Fruit fly (Drosophila melanogaster) whole organism, embryonic: ENCODE measurements around the gene AhcyL1.
A peak's percentile ranks its signal among the peaks of the same experiment; 100 is the strongest.

Experiments
- Adf1 ChIP-seq: fragments of 200-800 bp; sonication (Bioruptor generic); IDR thresholded peaks from 2 replicates; pipeline ENCODE4 v1.3.6; 2022; ENCODE audit warnings: missing biosample characterization, missing genetic modification characterization
- Asciz ChIP-seq: fragments of 200-800 bp; sonication (Bioruptor generic); optimal IDR thresholded peaks from 2 replicates; lab custom pipeline; 2017; ENCODE audit warnings: missing biosample characterization, mild to moderate bottlenecking, missing genetic modification characterization, missing genetic modification reagents
- Bgb ChIP-seq: fragments of 200-800 bp; sonication (Bioruptor generic); IDR thresholded peaks from 2 replicates; pipeline ENCODE4 v1.3.6; 2022; ENCODE audit warnings: missing biosample characterization, missing genetic modification characterization; ENCODE audit not compliant: partially characterized antibody
- CG12071 ChIP-seq: fragments of 200-800 bp; sonication (Bioruptor generic); optimal IDR thresholded peaks from 3 replicates; lab custom pipeline; 2018; ENCODE audit warnings: missing biosample characterization, mild to moderate bottlenecking, missing genetic modification characterization
- CG16813 ChIP-seq: fragments of 200-800 bp; sonication (Bioruptor generic); IDR thresholded peaks from 3 replicates; pipeline ENCODE4 v1.3.6; 2022; ENCODE audit warnings: missing biosample characterization, missing genetic modification characterization; ENCODE audit not compliant: partially characterized antibody
- CG30020 ChIP-seq: fragments of 200-800 bp; optimal IDR thresholded peaks from 2 replicates; lab custom pipeline; 2019; ENCODE audit warnings: missing biosample characterization, mild to moderate bottlenecking, missing genetic modification characterization, moderate library complexity
- CG33213 ChIP-seq: fragments of 200-800 bp; sonication (Bioruptor generic); optimal IDR thresholded peaks from 3 replicates; lab custom pipeline; 2016; ENCODE audit warnings: missing biosample characterization, missing genetic modification characterization
- CG4360 ChIP-seq: fragments of 200-800 bp; sonication (Bioruptor generic); IDR thresholded peaks from 2 replicates; pipeline ENCODE4 v1.3.6; 2022; ENCODE audit warnings: missing biosample characterization, missing genetic modification characterization
- CG5245 ChIP-seq: fragments of 200-800 bp; sonication (Bioruptor generic); optimal IDR thresholded peaks from 3 replicates; lab custom pipeline; 2016; ENCODE audit warnings: missing biosample characterization, missing genetic modification characterization
- CG6654 ChIP-seq: fragments of 200-800 bp; sonication (Bioruptor generic); optimal IDR thresholded peaks from 2 replicates; lab custom pipeline; 2017; ENCODE audit warnings: missing biosample characterization, mild to moderate bottlenecking, missing genetic modification characterization
- CG6765 ChIP-seq: fragments of 200-800 bp; sonication (Bioruptor generic); optimal IDR thresholded peaks from 3 replicates; lab custom pipeline; 2017; ENCODE audit warnings: missing biosample characterization, mild to moderate bottlenecking, missing genetic modification characterization
- CG6813 ChIP-seq: fragments of 200-800 bp; sonication (Bioruptor generic); optimal IDR thresholded peaks from 2 replicates; lab custom pipeline; 2017; ENCODE audit warnings: missing biosample characterization, missing genetic modification characterization, mild to moderate bottlenecking, moderate library complexity, missing genetic modification reagents
- CG7745 ChIP-seq: fragments of 200-800 bp; sonication (Bioruptor generic); optimal IDR thresholded peaks from 2 replicates; lab custom pipeline; 2018; ENCODE audit warnings: missing biosample characterization, mild to moderate bottlenecking, missing genetic modification characterization, moderate library complexity
- Camta ChIP-seq: fragments of 200-800 bp; sonication (Bioruptor generic); optimal IDR thresholded peaks from 2 replicates; lab custom pipeline; 2016; ENCODE audit warnings: missing biosample characterization, missing genetic modification characterization
- CoRest ChIP-seq: fragments of 200-800 bp; sonication (Bioruptor generic); optimal IDR thresholded peaks from 3 replicates; lab custom pipeline; 2018; ENCODE audit warnings: missing biosample characterization, mild to moderate bottlenecking, missing genetic modification characterization, moderate library complexity
- Dad ChIP-seq: fragments of 200-800 bp; sonication (Bioruptor generic); optimal IDR thresholded peaks from 3 replicates; lab custom pipeline; 2016; ENCODE audit warnings: missing biosample characterization, missing genetic modification characterization
- Ets97D ChIP-seq: fragments of 200-800 bp; sonication (Bioruptor generic); optimal IDR thresholded peaks from 3 replicates; lab custom pipeline; 2016; ENCODE audit warnings: missing biosample characterization, missing genetic modification characterization
- Gsc ChIP-seq: fragments of 200-800 bp; sonication (Bioruptor generic); IDR thresholded peaks from 2 replicates; pipeline ENCODE4 v1.3.6; 2022; ENCODE audit warnings: missing biosample characterization, missing genetic modification characterization
- Hr3 ChIP-seq: fragments of 200-800 bp; sonication (Bioruptor generic); optimal IDR thresholded peaks from 3 replicates; lab custom pipeline; 2016; ENCODE audit warnings: missing biosample characterization, missing genetic modification characterization
- Lpt ChIP-seq: fragments of >200 bp; optimal IDR thresholded peaks from 2 replicates; lab custom pipeline; 2018; ENCODE audit warnings: missing biosample characterization, missing genetic modification characterization
- NFAT ChIP-seq: fragments of 200-800 bp; sonication (Bioruptor generic); IDR thresholded peaks from 2 replicates; pipeline ENCODE4 v1.3.6; 2022; ENCODE audit warnings: missing biosample characterization, missing genetic modification characterization
- Pdp1 ChIP-seq, 2 experiments: fragments of 200-800 bp; sonication (Bioruptor generic); optimal IDR thresholded peaks; 3 replicates each; lab custom pipeline; 2016; ENCODE audit warnings: missing biosample characterization in 2 of 2, missing genetic modification characterization in 2 of 2, mild to moderate bottlenecking in 1 of 2, moderate library complexity in 1 of 2
- Rx ChIP-seq: fragments of 200-800 bp; sonication (Bioruptor generic); IDR thresholded peaks from 2 replicates; pipeline ENCODE4 v1.3.6; 2022; ENCODE audit warnings: missing biosample characterization, missing genetic modification characterization
- Scr ChIP-seq: fragments of 200-800 bp; sonication (Bioruptor generic); IDR thresholded peaks from 2 replicates; pipeline ENCODE4 v1.3.6; 2022; ENCODE audit warnings: missing biosample characterization, missing genetic modification characterization; ENCODE audit not compliant: partially characterized antibody
- Side ChIP-seq: fragments of 200-800 bp; sonication (Bioruptor generic); optimal IDR thresholded peaks from 2 replicates; lab custom pipeline; 2016; ENCODE audit warnings: missing biosample characterization, missing genetic modification characterization
- TFAM ChIP-seq: fragments of 200-800 bp; sonication (Bioruptor generic); optimal IDR thresholded peaks from 2 replicates; lab custom pipeline; 2017; ENCODE audit warnings: missing biosample characterization, missing genetic modification characterization, inconsistent platforms
- Xbp1 ChIP-seq: fragments of 200-800 bp; sonication (Bioruptor generic); optimal IDR thresholded peaks from 3 replicates; lab custom pipeline; 2016; ENCODE audit warnings: missing biosample characterization, mild to moderate bottlenecking, missing genetic modification characterization
- YL-1 ChIP-seq: fragments of 200-800 bp; sonication (Bioruptor generic); optimal IDR thresholded peaks from 3 replicates; lab custom pipeline; 2017; ENCODE audit warnings: missing biosample characterization, mild to moderate bottlenecking, missing genetic modification characterization
- bab2 ChIP-seq: fragments of 200-800 bp; sonication (Bioruptor generic); optimal IDR thresholded peaks from 2 replicates; lab custom pipeline; 2016; ENCODE audit warnings: missing biosample characterization, missing genetic modification characterization
- bbx ChIP-seq: fragments of 200-800 bp; sonication (Bioruptor generic); IDR thresholded peaks from 2 replicates; pipeline ENCODE4 v1.3.6; 2022; ENCODE audit warnings: missing biosample characterization, missing genetic modification characterization; ENCODE audit not compliant: partially characterized antibody
- btn ChIP-seq: fragments of 200-800 bp; sonication (Bioruptor generic); optimal IDR thresholded peaks from 2 replicates; lab custom pipeline; 2016; ENCODE audit warnings: missing biosample characterization, missing genetic modification characterization
- cg ChIP-seq: fragments of 200-800 bp; sonication (Bioruptor generic); optimal IDR thresholded peaks from 3 replicates; lab custom pipeline; 2019; ENCODE audit warnings: missing biosample characterization, mild to moderate bottlenecking, missing genetic modification characterization, moderate library complexity
- dati ChIP-seq: fragments of 200-800 bp; sonication (Bioruptor generic); IDR thresholded peaks from 2 replicates; pipeline ENCODE4 v1.3.6; 2022; ENCODE audit warnings: missing biosample characterization, missing genetic modification characterization
- dmrt99B ChIP-seq: fragments of 200-800 bp; sonication (Bioruptor generic); optimal IDR thresholded peaks from 2 replicates; lab custom pipeline; 2018; ENCODE audit warnings: missing biosample characterization, mild to moderate bottlenecking, missing genetic modification characterization, moderate library complexity
- gce ChIP-seq: fragments of 200-800 bp; sonication (Bioruptor generic); IDR thresholded peaks from 3 replicates; pipeline ENCODE4 v1.3.6; 2022; ENCODE audit warnings: missing biosample characterization, missing genetic modification characterization
- jumu ChIP-seq: fragments of 200-800 bp; sonication (Bioruptor generic); optimal IDR thresholded peaks from 3 replicates; lab custom pipeline; 2016; ENCODE audit warnings: missing biosample characterization, missing genetic modification characterization
- mam ChIP-seq: fragments of 200-800 bp; sonication (Bioruptor generic); optimal IDR thresholded peaks from 3 replicates; lab custom pipeline; 2016; ENCODE audit warnings: missing biosample characterization, missing genetic modification characterization
- otp ChIP-seq: fragments of 200-800 bp; sonication (Bioruptor generic); IDR thresholded peaks from 3 replicates; pipeline ENCODE4, ENCODE4 v1.3.6; 2022; ENCODE audit warnings: missing biosample characterization, missing genetic modification characterization
- prd ChIP-seq, 3 experiments: fragments of >200 bp in 2 of 3; fragments of 200-800 bp in 1 of 3; sonication (Bioruptor generic) in 1 of 3; optimal IDR thresholded peaks in 2 of 3; IDR thresholded peaks in 1 of 3; 2 replicates in 2 of 3; 3 replicates in 1 of 3; pipeline versions ENCODE4 v1.3.6 to Lab custom; 2017 to 2022; ENCODE audit warnings: missing biosample characterization in 1 of 3, missing genetic modification characterization in 1 of 3
- psq ChIP-seq: fragments of 200-800 bp; sonication (Bioruptor generic); optimal IDR thresholded peaks from 2 replicates; lab custom pipeline; 2017; ENCODE audit warnings: missing biosample characterization, missing genetic modification characterization
- pum ChIP-seq: fragments of 200-800 bp; sonication (Bioruptor generic); optimal IDR thresholded peaks from 2 replicates; lab custom pipeline; 2016; ENCODE audit warnings: missing biosample characterization, missing genetic modification characterization
- repo ChIP-seq: fragments of 200-800 bp; sonication (Bioruptor generic); optimal IDR thresholded peaks from 2 replicates; lab custom pipeline; 2016; ENCODE audit warnings: missing biosample characterization, missing genetic modification characterization
- salm ChIP-seq: fragments of 200-800 bp; sonication (Bioruptor generic); optimal IDR thresholded peaks from 2 replicates; lab custom pipeline; 2018; ENCODE audit warnings: missing biosample characterization, mild to moderate bottlenecking, missing genetic modification characterization
- scrt ChIP-seq: fragments of 200-800 bp; sonication (Bioruptor generic); optimal IDR thresholded peaks from 2 replicates; lab custom pipeline; 2018; ENCODE audit warnings: missing biosample characterization, mild to moderate bottlenecking, missing genetic modification characterization, moderate library complexity
- sob ChIP-seq: fragments of 200-800 bp; sonication (Bioruptor generic); IDR thresholded peaks from 2 replicates; pipeline ENCODE4 v1.3.6; 2022; ENCODE audit warnings: missing biosample characterization, missing genetic modification characterization
- tup ChIP-seq: fragments of 200-800 bp; sonication (Bioruptor generic); optimal IDR thresholded peaks from 2 replicates; lab custom pipeline; 2016; ENCODE audit warnings: missing biosample characterization, mild to moderate bottlenecking, missing genetic modification characterization, moderate library complexity
- twi ChIP-seq: fragments of 200-800 bp; optimal IDR thresholded peaks from 2 replicates; lab custom pipeline; 2019; ENCODE audit warnings: missing biosample characterization, mild to moderate bottlenecking, missing genetic modification characterization, moderate library complexity
- z ChIP-seq: fragments of 200-800 bp; sonication (Bioruptor generic); IDR thresholded peaks from 3 replicates; pipeline ENCODE4 v1.3.6; 2022; ENCODE audit warnings: missing biosample characterization, missing genetic modification characterization
- zen ChIP-seq: fragments of 200-800 bp; sonication (Bioruptor generic); optimal IDR thresholded peaks from 3 replicates; lab custom pipeline; 2018; ENCODE audit warnings: missing biosample characterization, mild to moderate bottlenecking, missing genetic modification characterization, moderate library complexity
- zfh2 ChIP-seq: fragments of 200-800 bp; sonication (Bioruptor generic); optimal IDR thresholded peaks from 2 replicates; lab custom pipeline; 2016; ENCODE audit warnings: missing biosample characterization, missing genetic modification characterization

AhcyL1 gene

dm6 chr3L:2733208-2733607, 38.9 kb downstream of the AhcyL1 start (continued):
- TF ChIP-seq bab2 (GFP tag; lab: Kevin White, UChicago) (peak; percentile 61), Rx (GFP tag; lab: Robert Waterston, UW) (no peak), otp (GFP tag; lab: Robert Waterston, UW) (peak; percentile 70; the same call in 2 of the 3 replicates), salm (tag; lab: Kevin White, UChicago) (no peak), zfh2 (GFP tag; lab: Kevin White, UChicago) (peak; percentile 65), btn (GFP tag; lab: Kevin White, UChicago) (no peak), Side (peak; percentile 43), CG6813 (GFP tag; lab: Kevin White, UChicago) (peak; percentile 25), Lpt (GFP tag; lab: Kevin White, UChicago) (no peak), Adf1 (peak; percentile 45), mam (GFP tag; lab: Kevin White, UChicago) (peak; percentile 81), jumu (GFP tag; lab: Kevin White, UChicago) (peak; percentile 42), CG7745 (no peak), CG6654 (GFP tag; lab: Kevin White, UChicago) (no peak), Camta (GFP tag; lab: Kevin White, UChicago) (peak; percentile 56), CG6765 (GFP tag; lab: Kevin White, UChicago) (no peak), cg (no peak), Asciz (GFP tag; lab: Kevin White, UChicago) (no peak), z (peak; percentile 21; the same call in 1 of the 3 replicates), bbx (no peak), zen (no peak), Hr3 (peak; percentile 48), NFAT (GFP tag; lab: Robert Waterston, UW) (peak; percentile 76), prd (optimal IDR thresholded peaks at IDR 0.05; lab: Kevin White, UChicago) (no peak), prd (GFP tag; IDR thresholded peaks at IDR 0.05; lab: Robert Waterston, UW) (peak; percentile 76), CG16813 (GFP tag; lab: Robert Waterston, UW) (no peak), YL-1 (GFP tag; lab: Kevin White, UChicago) (no peak), Pdp1 (GFP tag; optimal IDR thresholded peaks at IDR 0.05; lab: Kevin White, UChicago) (peak; percentile 46 to 60), gce (GFP tag; lab: Robert Waterston, UW) (0 out of 3 replicates have a peak, but pooled peaks have one; percentile 10), CG33213 (peak; percentile 28), CG4360 (GFP tag; lab: Robert Waterston, UW) (0 out of 2 replicates have a peak, but pooled peaks have one; percentile 27), tup (GFP tag; lab: Kevin White, UChicago) (no peak), sob (GFP tag; lab: Robert Waterston, UW) (peak; percentile 83), CoRest (tag; lab: Kevin White, UChicago) (peak; percentile 74), CG12071 (GFP tag; lab: Kevin White, UChicago) (peak; percentile 62), CG30020 (tag; lab: Kevin White, UChicago) (no peak), Gsc (GFP tag; lab: Robert Waterston, UW) (0 out of 2 replicates have a peak, but pooled peaks have one; percentile 18), Dad (GFP tag; lab: Kevin White, UChicago) (peak; percentile 65), Ets97D (GFP tag; lab: Kevin White, UChicago) (peak; percentile 28), CG5245 (peak; percentile 61), repo (GFP tag; lab: Kevin White, UChicago) (peak; percentile 41), twi (no peak), psq (no peak), TFAM (GFP tag; lab: Kevin White, UChicago) (no peak), Scr (GFP tag; lab: Robert Waterston, UW) (no peak), dmrt99B (peak; percentile 34), pum (GFP tag; lab: Kevin White, UChicago) (peak; percentile 53), Xbp1 (GFP tag; lab: Kevin White, UChicago) (peak; percentile 80), Bgb (GFP tag; lab: Robert Waterston, UW) (no peak), scrt (GFP tag; lab: Kevin White, UChicago) (peak; percentile 44), dati (GFP tag; lab: Robert Waterston, UW) (0 out of 2 replicates have a peak, but pooled peaks have one; percentile 15)
